Worm (Caenorhabditis elegans) whole organism, L1 larva: ENCODE data around the gene ugt-38.

Experiments used
- aly-2 ChIP-seq: fragments of 150-350 bp; optimal IDR thresholded peaks from 2 replicates; lab custom pipeline; 2014; ENCODE audit warnings: missing biosample characterization, missing genetic modification characterization
- ceh-63 ChIP-seq: fragments of 200-800 bp; sonication (Bioruptor generic); optimal IDR thresholded peaks from 2 replicates; lab custom pipeline; 2018; ENCODE audit warnings: mild to moderate bottlenecking, missing genetic modification characterization, missing compliant biosample characterization
- ceh-82 ChIP-seq, 3 experiments: fragments of 150-350 bp in 1 of 3; sonication (generic microtip) in 2 of 3; optimal IDR thresholded peaks; 2 replicates each; lab custom pipeline; 2014 to 2017; ENCODE audit warnings: missing biosample characterization in 3 of 3, missing genetic modification characterization in 3 of 3
- lin-13 ChIP-seq: fragments of 150-350 bp; optimal IDR thresholded peaks from 2 replicates; lab custom pipeline; 2014; ENCODE audit warnings: missing biosample characterization, missing genetic modification reagents, missing genetic modification characterization
- mdl-1 ChIP-seq, 2 experiments: fragments of 150-350 bp; optimal IDR thresholded peaks; 2 replicates each; lab custom pipeline; 2014 to 2017; ENCODE audit warnings: missing biosample characterization in 2 of 2, missing genetic modification characterization in 2 of 2, inconsistent platforms in 1 of 2
- nhr-28 ChIP-seq: fragments of 150-350 bp; optimal IDR thresholded peaks from 2 replicates; lab custom pipeline; 2014; ENCODE audit warnings: missing biosample characterization, missing genetic modification characterization
- nhr-77 ChIP-seq: fragments of 150-350 bp; optimal IDR thresholded peaks from 2 replicates; lab custom pipeline; 2014; ENCODE audit warnings: missing biosample characterization, missing genetic modification characterization
- unc-86 ChIP-seq: sonication (generic microtip); optimal IDR thresholded peaks from 2 replicates; lab custom pipeline; 2016; ENCODE audit warnings: missing genetic modification characterization, missing compliant biosample characterization

DNA sequence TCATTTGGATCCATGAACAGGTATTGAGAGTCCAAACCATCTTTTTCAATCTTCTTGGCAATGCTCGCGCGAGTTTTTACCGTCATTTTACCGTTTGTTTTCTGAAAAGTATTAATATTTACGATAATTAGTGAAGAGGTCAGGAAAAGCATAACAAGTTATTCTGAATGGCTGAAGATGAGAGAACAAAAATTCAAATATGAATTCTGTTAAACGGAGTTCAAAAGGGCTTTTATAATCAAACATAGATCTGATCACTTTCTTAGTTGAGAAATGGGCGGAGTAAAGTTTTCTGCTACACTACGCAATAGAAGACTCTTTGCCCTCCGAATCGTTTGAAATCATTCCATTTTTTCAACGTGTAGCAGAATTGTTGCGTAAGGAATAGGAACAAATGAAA lies 5.8 kb upstream of the ugt-38 start, which contains the start of gene fat-7:
- TF ChIP-seq nhr-28 (tag; lab: Kevin White, UChicago) = no peak
- no peak for TF ChIP-seq unc-86 (tag; lab: Kevin White, UChicago)
- no peak for TF ChIP-seq mdl-1 (tag; optimal IDR thresholded peaks at IDR 0.05; lab: Kevin White, UChicago)
- TF ChIP-seq nhr-77 (tag; lab: Kevin White, UChicago) = no peak
- TF ChIP-seq ceh-82 (tag; optimal IDR thresholded peaks at IDR 0.05; lab: Kevin White, UChicago) = no peak
- no peak for TF ChIP-seq aly-2
- TF ChIP-seq ceh-63 = no peak
- no peak for TF ChIP-seq lin-13 (GFP tag; lab: Kevin White, UChicago)
